Worm (Caenorhabditis elegans) whole organism, young adult: ENCODE results near the gene srlf-2.
A peak's percentile ranks its signal among the peaks of the same experiment; 100 is the strongest.

Source experiments
- B0261.1 ChIP-seq: sonication (generic microtip); optimal IDR thresholded peaks from 2 replicates; lab custom pipeline; 2016; ENCODE audit warnings: mild to moderate bottlenecking, missing genetic modification characterization, moderate library complexity, missing compliant biosample characterization
- B0336.3 ChIP-seq: fragments of 200-800 bp; sonication (Bioruptor generic); IDR thresholded peaks from 2 replicates; pipeline ENCODE4 v1.3.6; 2022; ENCODE audit warnings: missing genetic modification characterization, missing compliant biosample characterization
- D2030.7 ChIP-seq: fragments of 200-800 bp; sonication (Bioruptor generic); IDR thresholded peaks from 2 replicates; pipeline ENCODE4 v1.3.6; 2022; ENCODE audit warnings: missing genetic modification reagents, missing genetic modification characterization, missing compliant biosample characterization
- F23B12.7 ChIP-seq: sonication (generic microtip); optimal IDR thresholded peaks from 2 replicates; lab custom pipeline; 2017; ENCODE audit warnings: missing genetic modification characterization, mild to moderate bottlenecking, missing compliant biosample characterization, antibody characterized with exemption, moderate library complexity; ENCODE audit not compliant: insufficient read depth
- K11D2.4 ChIP-seq: fragments of 200-800 bp; sonication (Bioruptor generic); IDR thresholded peaks from 2 replicates; pipeline ENCODE4 v1.3.6; 2022; ENCODE audit warnings: missing genetic modification reagents, missing genetic modification characterization, missing compliant biosample characterization
- T07F8.4 ChIP-seq: sonication (generic microtip); optimal IDR thresholded peaks from 2 replicates; lab custom pipeline; 2016; ENCODE audit warnings: mild to moderate bottlenecking, missing genetic modification characterization, moderate library complexity, missing compliant biosample characterization
- Y95B8A.8 ChIP-seq: fragments of 200-800 bp; sonication (Bioruptor generic); IDR thresholded peaks from 2 replicates; pipeline ENCODE4 v1.3.6; 2022; ENCODE audit warnings: missing genetic modification reagents, missing genetic modification characterization, missing compliant biosample characterization
- ZK185.1 ChIP-seq: sonication (generic microtip); optimal IDR thresholded peaks from 2 replicates; lab custom pipeline; 2016; ENCODE audit warnings: mild to moderate bottlenecking, missing genetic modification characterization, missing compliant biosample characterization; ENCODE audit not compliant: poor library complexity, severe bottlenecking
- aptf-2 ChIP-seq: fragments of 200-800 bp; sonication (Bioruptor generic); conservative IDR thresholded peaks from 2 replicates; pipeline ENCODE4 v1.3.6; 2022; ENCODE audit warnings: missing genetic modification reagents, missing genetic modification characterization, missing compliant biosample characterization
- atf-7 ChIP-seq: sonication (generic microtip); optimal IDR thresholded peaks from 2 replicates; lab custom pipeline; 2017; ENCODE audit warnings: mild to moderate bottlenecking, missing genetic modification characterization, missing compliant biosample characterization
- cebp-1 ChIP-seq, 2 experiments: fragments of 200-800 bp in 1 of 2; sonication (Bioruptor generic) in 1 of 2; sonication (generic microtip) in 1 of 2; IDR thresholded peaks in 1 of 2; optimal IDR thresholded peaks in 1 of 2; 2 replicates each; pipeline versions ENCODE4 v1.3.6 to Lab custom; 2017 to 2022; ENCODE audit warnings: missing compliant biosample characterization in 2 of 2, missing genetic modification characterization in 2 of 2, mild to moderate bottlenecking in 1 of 2, missing genetic modification reagents in 1 of 2, moderate library complexity in 1 of 2
- cebp-2 ChIP-seq: fragments of 200-800 bp; sonication (Bioruptor generic); IDR thresholded peaks from 2 replicates; pipeline ENCODE4 v1.3.6; 2022; ENCODE audit warnings: missing genetic modification characterization, missing compliant biosample characterization
- ceh-27 ChIP-seq: fragments of 200-800 bp; sonication (Bioruptor generic); optimal IDR thresholded peaks from 2 replicates; lab custom pipeline; 2018; ENCODE audit warnings: mild to moderate bottlenecking, missing genetic modification characterization, moderate library complexity, missing compliant biosample characterization
- ceh-79 ChIP-seq: sonication (generic microtip); optimal IDR thresholded peaks from 2 replicates; lab custom pipeline; 2017; ENCODE audit warnings: mild to moderate bottlenecking, missing genetic modification characterization, missing compliant biosample characterization
- ceh-91 ChIP-seq: fragments of 200-800 bp; sonication (Bioruptor generic); IDR thresholded peaks from 2 replicates; pipeline ENCODE4 v1.3.6; 2022; ENCODE audit warnings: missing genetic modification reagents, missing genetic modification characterization, missing compliant biosample characterization
- dox-1 ChIP-seq: fragments of 200-800 bp; sonication (Bioruptor generic); IDR thresholded peaks from 2 replicates; pipeline ENCODE4 v1.3.6; 2022; ENCODE audit warnings: missing genetic modification reagents, missing genetic modification characterization, missing compliant biosample characterization
- dpl-1 ChIP-seq: fragments of 150-350 bp; optimal IDR thresholded peaks from 2 replicates; lab custom pipeline; 2014; ENCODE audit warnings: missing biosample characterization, missing genetic modification reagents, missing genetic modification characterization
- efl-1 ChIP-seq: fragments of 150-350 bp; optimal IDR thresholded peaks from 2 replicates; lab custom pipeline; 2014; ENCODE audit warnings: missing biosample characterization, missing genetic modification reagents, missing genetic modification characterization
- ekl-4 ChIP-seq: fragments of 200-800 bp; sonication (Bioruptor generic); IDR thresholded peaks from 2 replicates; pipeline ENCODE4 v1.3.6; 2022; ENCODE audit warnings: missing genetic modification reagents, missing genetic modification characterization, missing compliant biosample characterization
- ets-4 ChIP-seq: fragments of 200-800 bp; sonication (Bioruptor generic); optimal IDR thresholded peaks from 2 replicates; lab custom pipeline; 2018; ENCODE audit warnings: mild to moderate bottlenecking, missing genetic modification characterization, missing compliant biosample characterization
- hmg-1.2 ChIP-seq: fragments of 200-800 bp; sonication (Bioruptor generic); IDR thresholded peaks from 2 replicates; pipeline ENCODE4 v1.3.6; 2022; ENCODE audit warnings: missing genetic modification reagents, missing genetic modification characterization, missing compliant biosample characterization
- hsf-1 ChIP-seq: fragments of 200-800 bp; sonication (Bioruptor generic); IDR thresholded peaks from 2 replicates; pipeline ENCODE4 v1.3.6; 2022; ENCODE audit warnings: missing genetic modification reagents, missing genetic modification characterization, missing compliant biosample characterization
- lin-26 ChIP-seq: fragments of 200-800 bp; sonication (Bioruptor generic); IDR thresholded peaks from 2 replicates; pipeline ENCODE4 v1.3.6; 2022; ENCODE audit warnings: missing genetic modification reagents, missing genetic modification characterization, missing compliant biosample characterization
- lin-35 ChIP-seq, 3 experiments: fragments of 150-350 bp in 2 of 3; sonication (generic microtip) in 1 of 3; optimal IDR thresholded peaks; 2 replicates each; lab custom pipeline; 2014 to 2018; ENCODE audit warnings: missing biosample characterization in 3 of 3, missing genetic modification characterization in 3 of 3, missing genetic modification reagents in 3 of 3
- lin-40 ChIP-seq: sonication (generic microtip); optimal IDR thresholded peaks from 2 replicates; lab custom pipeline; 2016; ENCODE audit warnings: missing genetic modification characterization, mild to moderate bottlenecking, missing compliant biosample characterization, missing genotype, missing genetic modification reagents
- lin-54 ChIP-seq: fragments of 200-800 bp; sonication (Bioruptor generic); optimal IDR thresholded peaks from 2 replicates; lab custom pipeline; 2018; ENCODE audit warnings: mild to moderate bottlenecking, missing genetic modification characterization, missing compliant biosample characterization
- lsl-1 ChIP-seq: fragments of 200-800 bp; sonication (Bioruptor generic); optimal IDR thresholded peaks from 2 replicates; lab custom pipeline; 2018; ENCODE audit warnings: mild to moderate bottlenecking, missing genetic modification characterization, moderate library complexity, missing compliant biosample characterization
- madf-10 ChIP-seq: sonication (generic microtip); optimal IDR thresholded peaks from 2 replicates; lab custom pipeline; 2016; ENCODE audit warnings: mild to moderate bottlenecking, missing genetic modification characterization, missing compliant biosample characterization
- madf-6 ChIP-seq: fragments of 200-800 bp; sonication (Bioruptor generic); IDR thresholded peaks from 2 replicates; pipeline ENCODE4 v1.3.6; 2022; ENCODE audit warnings: missing genetic modification reagents, missing genetic modification characterization, missing compliant biosample characterization
- madf-8 ChIP-seq: fragments of 200-800 bp; sonication (Bioruptor generic); conservative IDR thresholded peaks from 2 replicates; pipeline ENCODE4 v1.3.6; 2022; ENCODE audit warnings: missing genetic modification reagents, missing genetic modification characterization, missing compliant biosample characterization
- mxl-1 ChIP-seq: sonication (generic microtip); optimal IDR thresholded peaks from 2 replicates; lab custom pipeline; 2016; ENCODE audit warnings: missing genetic modification characterization, missing compliant biosample characterization
- nfya-2 ChIP-seq: fragments of 200-800 bp; sonication (Bioruptor generic); IDR thresholded peaks from 2 replicates; pipeline ENCODE4 v1.3.6; 2022; ENCODE audit warnings: missing genetic modification reagents, missing genetic modification characterization, missing compliant biosample characterization
- rcor-1 ChIP-seq: fragments of 200-800 bp; sonication (Bioruptor generic); IDR thresholded peaks from 2 replicates; pipeline ENCODE4 v1.3.6; 2022; ENCODE audit warnings: missing genetic modification reagents, missing genetic modification characterization, missing compliant biosample characterization
- snpc-1.1 ChIP-seq: sonication (generic microtip); optimal IDR thresholded peaks from 2 replicates; lab custom pipeline; 2017; ENCODE audit warnings: missing genetic modification characterization, mild to moderate bottlenecking, missing compliant biosample characterization, antibody characterized with exemption, moderate library complexity, missing genotype, missing genetic modification reagents; ENCODE audit not compliant: insufficient read depth
- snpc-1.3 ChIP-seq: sonication (generic microtip); optimal IDR thresholded peaks from 2 replicates; lab custom pipeline; 2017; ENCODE audit warnings: missing genetic modification characterization, mild to moderate bottlenecking, missing compliant biosample characterization, antibody characterized with exemption, moderate library complexity, missing genotype, missing genetic modification reagents; ENCODE audit not compliant: insufficient read depth
- snpc-3.4 ChIP-seq: sonication (generic microtip); optimal IDR thresholded peaks from 2 replicates; lab custom pipeline; 2017; ENCODE audit warnings: missing genetic modification characterization, mild to moderate bottlenecking, missing compliant biosample characterization, antibody characterized with exemption, moderate library complexity, missing genotype, missing genetic modification reagents
- snpc-4 ChIP-seq, 5 experiments: fragments of 150-350 bp in 1 of 5; sonication (generic microtip) in 4 of 5; optimal IDR thresholded peaks; 2 replicates each; lab custom pipeline; 2014 to 2018; ENCODE audit warnings: missing genetic modification characterization in 5 of 5, missing biosample characterization in 3 of 5, antibody characterized with exemption in 2 of 5, mild to moderate bottlenecking in 2 of 5, missing compliant biosample characterization in 2 of 5, missing genotype in 2 of 5, moderate library complexity in 2 of 5, missing genetic modification reagents in 1 of 5
- sptf-2 ChIP-seq: fragments of 200-800 bp; sonication (Bioruptor generic); optimal IDR thresholded peaks from 2 replicates; lab custom pipeline; 2018; ENCODE audit warnings: mild to moderate bottlenecking, missing genetic modification characterization, missing compliant biosample characterization
- tbp1 ChIP-seq: fragments of 200-800 bp; sonication (Bioruptor generic); optimal IDR thresholded peaks from 2 replicates; lab custom pipeline; 2018; ENCODE audit warnings: mild to moderate bottlenecking, missing genetic modification characterization, missing compliant biosample characterization
- unc-130 ChIP-seq: sonication (generic microtip); optimal IDR thresholded peaks from 2 replicates; lab custom pipeline; 2016; ENCODE audit warnings: missing genetic modification reagents, missing genetic modification characterization, missing compliant biosample characterization
- xnd-1 ChIP-seq: sonication (generic microtip); optimal IDR thresholded peaks from 2 replicates; lab custom pipeline; 2016; ENCODE audit warnings: missing genotype, missing genetic modification reagents, missing genetic modification characterization, missing compliant biosample characterization
- ztf-6 ChIP-seq: fragments of 200-800 bp; sonication (Bioruptor generic); IDR thresholded peaks from 2 replicates; pipeline ENCODE4 v1.3.6; 2022; ENCODE audit warnings: missing genetic modification reagents, missing genetic modification characterization, missing compliant biosample characterization

The srlf-2 gene

ce11 chrIV:8506034-8506433 lies 16.0 kb downstream of the srlf-2 start:
- TF ChIP-seq ztf-6 (GFP tag; lab: Robert Waterston, UW) = no peak
- TF ChIP-seq rcor-1 (GFP tag; lab: Robert Waterston, UW) = no peak
- TF ChIP-seq atf-7 = no peak
- TF ChIP-seq B0261.1 (tag; lab: Kevin White, UChicago) = no peak

ce11 chrIV:8510534-8510933 lies 20.5 kb downstream of the srlf-2 start, which contains the start of gene tag-77:
Gene tag-77 (minus strand): TSS chrIV:8510548.
- TF ChIP-seq snpc-4 (GFP tag; optimal IDR thresholded peaks at IDR 0.05; lab: Kevin White, UChicago) (no peak), snpc-4 (tag; optimal IDR thresholded peaks at IDR 0.05; lab: Kevin White, UChicago) (peak in 1 of 4 experiments; percentile 17), cebp-1 (GFP tag; IDR thresholded peaks at IDR 0.05; lab: Robert Waterston, UW) (no peak), cebp-1 (tag; optimal IDR thresholded peaks at IDR 0.05; lab: Kevin White, UChicago) (peak; percentile 60), madf-6 (GFP tag; lab: Robert Waterston, UW) (0 out of 2 replicates have a peak, but pooled peaks have one; percentile 31), B0336.3 (0 out of 2 replicates have a peak, but pooled peaks have one; percentile 21), B0261.1 (tag; lab: Kevin White, UChicago) (no peak), hsf-1 (GFP tag; lab: Robert Waterston, UW) (no peak), lin-26 (GFP tag; lab: Robert Waterston, UW) (0 out of 2 replicates have a peak, but pooled peaks have one; percentile 50)

ce11 chrIV:8511056-8511455 lies 21.0 kb downstream of the srlf-2 start, which contains the start of gene mes-6:
Gene mes-6 (plus strand): TSS chrIV:8511284.
- TF ChIP-seq F23B12.7 (peak; percentile 72), nfya-2 (GFP tag; lab: Robert Waterston, UW) (no peak), D2030.7 (GFP tag; lab: Robert Waterston, UW) (peak; percentile 70), lin-35 (GFP tag; optimal IDR thresholded peaks at IDR 0.05; lab: Kevin White, UChicago) (peak in 2 of 3 experiments; percentile 44 to 75), madf-10 (tag; lab: Kevin White, UChicago) (no peak), lin-26 (GFP tag; lab: Robert Waterston, UW) (no peak), ceh-79 (tag; lab: Kevin White, UChicago) (no peak), unc-130 (GFP tag; lab: Kevin White, UChicago) (peak; percentile 38), tbp1 (GFP tag; lab: Kevin White, UChicago) (peak; percentile 20), aptf-2 (GFP tag; lab: Robert Waterston, UW) (no peak), ekl-4 (no peak), ZK185.1 (tag; lab: Kevin White, UChicago) (peak; percentile 53), lin-54 (GFP tag; lab: Kevin White, UChicago) (peak; percentile 75), dpl-1 (GFP tag; lab: Kevin White, UChicago) (peak; percentile 85), snpc-1.3 (tag; lab: Kevin White, UChicago) (peak; percentile 55), lsl-1 (peak; percentile 72), mxl-1 (tag; lab: Kevin White, UChicago) (no peak), Y95B8A.8 (GFP tag; lab: Robert Waterston, UW) (peak; percentile 28; the same call in 1 of the 2 replicates), T07F8.4 (tag; lab: Kevin White, UChicago) (no peak), cebp-2 (GFP tag; lab: Robert Waterston, UW) (no peak), madf-8 (GFP tag; lab: Robert Waterston, UW) (peak; percentile 73), snpc-3.4 (tag; lab: Kevin White, UChicago) (peak; percentile 81), snpc-1.1 (tag; lab: Kevin White, UChicago) (no peak), efl-1 (peak; percentile 92), rcor-1 (GFP tag; lab: Robert Waterston, UW) (0 out of 2 replicates have a peak, but pooled peaks have one; percentile 5), sptf-2 (GFP tag; lab: Kevin White, UChicago) (no peak), K11D2.4 (GFP tag; lab: Robert Waterston, UW) (no peak), dox-1 (GFP tag; lab: Robert Waterston, UW) (peak; percentile 51), xnd-1 (tag; lab: Kevin White, UChicago) (peak; percentile 59), lin-40 (tag; lab: Kevin White, UChicago) (no peak), madf-6 (GFP tag; lab: Robert Waterston, UW) (peak; percentile 89), ceh-91 (GFP tag; lab: Robert Waterston, UW) (peak; percentile 85), hmg-1.2 (GFP tag; lab: Robert Waterston, UW) (peak; percentile 39; the same call in 1 of the 2 replicates), ets-4 (GFP tag; lab: Kevin White, UChicago) (no peak), ceh-27 (GFP tag; lab: Kevin White, UChicago) (no peak)
